Worm (Caenorhabditis elegans): Measurements from ENCODE around the gene str-181.
A peak's percentile ranks its signal among the peaks of the same experiment; 100 is the strongest.

The str-181 gene

ce11 chrV:12733465-12734248, 15.1 kb upstream of the str-181 start, which contains the start of the genes dhs-21 and xbx-9 (continued):
- TF ChIP-seq mdl-1 (tag; optimal IDR thresholded peaks at IDR 0.05) = no peak
- no peak for TF ChIP-seq ceh-88 (GFP tag; IDR thresholded peaks at IDR 0.05)
- peak; percentile 60 for TF ChIP-seq elt-2 (tag; optimal IDR thresholded peaks at IDR 0.05)
- TF ChIP-seq isw-1 (GFP tag; IDR thresholded peaks at IDR 0.05) = no peak
- no peak for TF ChIP-seq ceh-63 (GFP tag; optimal IDR thresholded peaks at IDR 0.05)
- TF ChIP-seq skn-1 (tag; optimal IDR thresholded peaks at IDR 0.05) = no peak
- TF ChIP-seq nhr-71 (tag; optimal IDR thresholded peaks at IDR 0.05) = peak; percentile 35
- no peak for TF ChIP-seq ztf-11 (tag; optimal IDR thresholded peaks at IDR 0.05)
- no peak for TF ChIP-seq hpl-2 (GFP tag; optimal IDR thresholded peaks at IDR 0.05)
- peak in 1 of 2 experiments; percentile 26 for TF ChIP-seq lsy-2 (tag; optimal IDR thresholded peaks at IDR 0.05)
- peak; percentile 7 for TF ChIP-seq nhr-90 (tag; optimal IDR thresholded peaks at IDR 0.05; ENCODE audit: poor library complexity)
- no peak for TF ChIP-seq dsc-1 (tag; optimal IDR thresholded peaks at IDR 0.05)

- TF ChIP-seq sup-37 (GFP tag; optimal IDR thresholded peaks at IDR 0.05) (no peak), pax-3 (tag; optimal IDR thresholded peaks at IDR 0.05) (no peak), elt-2 (tag; optimal IDR thresholded peaks at IDR 0.05) (peak; percentile 80), unc-98 (GFP tag; IDR thresholded peaks at IDR 0.05) (no peak), mdl-1 (tag; optimal IDR thresholded peaks at IDR 0.05) (no peak), elt-3 (tag; optimal IDR thresholded peaks at IDR 0.05) (peak in 2 of 6 experiments; percentile 11 to 29), dpl-1 (GFP tag; optimal IDR thresholded peaks at IDR 0.05) (no peak), fkh-10 (GFP tag; optimal IDR thresholded peaks at IDR 0.05) (no peak), egl-13 (tag; optimal IDR thresholded peaks at IDR 0.05) (no peak), sox-4 (tag; optimal IDR thresholded peaks at IDR 0.05) (no peak), pqm-1 (tag; optimal IDR thresholded peaks at IDR 0.05) (no peak), nhr-28 (tag; optimal IDR thresholded peaks at IDR 0.05) (no peak), lin-14 (GFP tag; optimal IDR thresholded peaks at IDR 0.05) (no peak), unc-86 (tag; optimal IDR thresholded peaks at IDR 0.05) (no peak), nhr-85 (tag) (peak; percentile 69), nhr-12 (tag; optimal IDR thresholded peaks at IDR 0.05) (no peak), efl-3 (GFP tag; optimal IDR thresholded peaks at IDR 0.05) (no peak), jun-1 (tag; optimal IDR thresholded peaks at IDR 0.05) (peak; percentile 45), efl-1 (optimal IDR thresholded peaks at IDR 0.05) (no peak), efl-1 (GFP tag; optimal IDR thresholded peaks at IDR 0.05 in 1 of 2) (peak in 1 of 2 experiments; percentile 2), nhr-237 (tag; optimal IDR thresholded peaks at IDR 0.05) (no peak), nhr-71 (tag; optimal IDR thresholded peaks at IDR 0.05) (no peak), nhr-90 (tag; optimal IDR thresholded peaks at IDR 0.05; ENCODE audit: poor library complexity) (no peak), mep-1 (tag; optimal IDR thresholded peaks at IDR 0.05) (no peak), nhr-77 (tag; optimal IDR thresholded peaks at IDR 0.05) (no peak), lin-15B (tag; optimal IDR thresholded peaks at IDR 0.05) (no peak), C16A3.4 (tag; optimal IDR thresholded peaks at IDR 0.05) (no peak), blmp-1 (tag; optimal IDR thresholded peaks at IDR 0.05) (no peak), nhr-11 (tag; optimal IDR thresholded peaks at IDR 0.05) (no peak), nhr-47 (tag; optimal IDR thresholded peaks at IDR 0.05) (no peak)
Measured at ce11 chrV:12732734-12733133, 14.2 kb upstream of the str-181 start.

ce11 chrV:12729220-12729619, 10.7 kb upstream of the str-181 start, which contains the start of gene R11D1.10:
TSS of gene R11D1.10 (plus strand) at chrV:12729520.
- no peak for TF ChIP-seq aha-1 (tag; optimal IDR thresholded peaks at IDR 0.05)
- TF ChIP-seq hlh-4 (tag; optimal IDR thresholded peaks at IDR 0.05) = no peak
- TF ChIP-seq efl-1 (optimal IDR thresholded peaks at IDR 0.05) = no peak
- TF ChIP-seq efl-1 (GFP tag; optimal IDR thresholded peaks at IDR 0.05 in 1 of 2) = peak in 1 of 2 experiments; percentile 70

Data from whole organism, L1 larva.